In the genomic region with DNA sequence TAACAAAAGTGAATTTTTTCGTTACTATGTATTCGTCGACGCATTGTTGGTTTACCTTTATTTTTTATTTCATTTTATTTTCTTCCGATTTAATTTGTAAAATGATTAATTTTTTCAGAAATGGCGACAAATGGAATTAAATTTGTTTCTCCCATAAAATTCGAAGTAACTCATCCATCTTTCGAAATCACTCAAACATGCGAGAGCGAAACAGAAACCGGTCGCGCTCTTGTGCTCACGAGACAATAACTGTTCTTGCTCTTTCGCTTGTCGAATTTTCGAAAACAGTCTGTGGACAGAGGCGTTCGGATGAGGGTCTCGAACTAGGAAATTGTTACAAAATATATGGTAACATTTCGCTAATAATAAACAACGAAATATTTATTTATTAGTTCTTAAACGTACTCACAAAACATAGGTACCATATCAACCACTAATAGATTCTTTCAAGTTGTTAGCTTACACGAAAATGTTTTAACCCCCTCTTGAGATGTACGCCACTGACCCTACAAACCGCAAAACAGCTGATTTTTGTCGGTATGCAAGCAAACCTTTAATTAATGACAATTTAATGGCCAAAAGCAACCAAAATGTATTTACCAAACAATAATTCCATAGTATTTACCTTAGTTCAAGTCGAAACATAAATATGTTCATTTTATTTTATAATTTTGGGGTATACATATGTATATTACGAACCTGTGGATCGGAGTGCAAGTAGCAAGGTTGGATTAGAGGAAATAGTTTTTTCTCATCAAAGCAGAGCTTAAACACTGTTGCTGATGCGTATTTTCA, we compare ENCODE assay signal across 1 fruit fly cellular context.
TF ChIP-seq lines count a peak whose summit lies in the region.

No protein-coding gene starts in this region.

TF ChIP-seq in whole organism, embryonic, 481 proteins besides CTCF, POLR2A, EP300 and RAD21 (continued from another document and continues in another):
- TF ChIP-seq CG13123 (GFP tag; optimal IDR thresholded peaks at IDR 0.05; lab: Kevin White, UChicago) (peak; percentile 93), CG8089 (GFP tag; optimal IDR thresholded peaks at IDR 0.05; lab: Kevin White, UChicago) (peak; percentile 93), zf30C (GFP tag; optimal IDR thresholded peaks at IDR 0.05; lab: Kevin White, UChicago) (peak; percentile 53), bcd (GFP tag; optimal IDR thresholded peaks at IDR 0.05; lab: Kevin White, UChicago) (peak; percentile 97), HmgZ (tag; optimal IDR thresholded peaks at IDR 0.05; lab: Kevin White, UChicago) (peak; percentile 98), da (GFP tag; optimal IDR thresholded peaks at IDR 0.05; lab: Kevin White, UChicago) (peak; percentile 91), maf-S (GFP tag; optimal IDR thresholded peaks at IDR 0.05; lab: Kevin White, UChicago) (peak; percentile 96), CG10979 (tag; optimal IDR thresholded peaks at IDR 0.05; lab: Kevin White, UChicago) (peak; percentile 98), CG7987 (GFP tag; optimal IDR thresholded peaks at IDR 0.05; lab: Kevin White, UChicago) (peak; percentile 91), CG15601 (tag; optimal IDR thresholded peaks at IDR 0.05; lab: Kevin White, UChicago) (peak; percentile 96), CG3726 (GFP tag; IDR thresholded peaks at IDR 0.05; lab: Robert Waterston, UW) (peak; percentile 95), CG34224 (GFP tag; IDR thresholded peaks at IDR 0.05; lab: Robert Waterston, UW; ENCODE audit: partially characterized antibody) (peak; percentile 39; the same call in 1 of the 3 replicates), CG2202 (tag; optimal IDR thresholded peaks at IDR 0.05; lab: Kevin White, UChicago) (peak; percentile 97), Stat92E (GFP tag; optimal IDR thresholded peaks at IDR 0.05; lab: Kevin White, UChicago) (peak in 1 of 3 experiments; percentile 91), Sin3A (optimal IDR thresholded peaks at IDR 0.05; lab: Kevin White, UChicago) (no peak), CG6272 (GFP tag; IDR thresholded peaks at IDR 0.05; lab: Robert Waterston, UW) (peak; percentile 96), vfl (GFP tag; optimal IDR thresholded peaks at IDR 0.05; lab: Kevin White, UChicago) (peak; percentile 95), D19A (tag; optimal IDR thresholded peaks at IDR 0.05; lab: Kevin White, UChicago) (peak; percentile 95), CG1647 (GFP tag; optimal IDR thresholded peaks at IDR 0.05; lab: Kevin White, UChicago) (peak; percentile 95), CG10565 (GFP tag; optimal IDR thresholded peaks at IDR 0.05; lab: Kevin White, UChicago) (peak; percentile 80), CG11696 (GFP tag; IDR thresholded peaks at IDR 0.05; lab: Robert Waterston, UW) (peak; percentile 89), CG7786 (GFP tag; optimal IDR thresholded peaks at IDR 0.05; lab: Kevin White, UChicago) (peak; percentile 95), CG13624 (GFP tag; optimal IDR thresholded peaks at IDR 0.05; lab: Kevin White, UChicago) (peak; percentile 98), Ssrp (tag; optimal IDR thresholded peaks at IDR 0.05; lab: Kevin White, UChicago) (peak; percentile 97), ems (GFP tag; optimal IDR thresholded peaks at IDR 0.05; lab: Kevin White, UChicago) (peak; percentile 97), kni (GFP tag; optimal IDR thresholded peaks at IDR 0.05; lab: Kevin White, UChicago) (peak; percentile 94), btn (GFP tag; optimal IDR thresholded peaks at IDR 0.05; lab: Kevin White, UChicago) (peak; percentile 88), salm (tag; optimal IDR thresholded peaks at IDR 0.05; lab: Kevin White, UChicago) (peak; percentile 93), CG4730 (GFP tag; IDR thresholded peaks at IDR 0.05; lab: Robert Waterston, UW) (peak; percentile 95), Sox100B (GFP tag; optimal IDR thresholded peaks at IDR 0.05; lab: Kevin White, UChicago) (peak; percentile 95), Elba2 (GFP tag; optimal IDR thresholded peaks at IDR 0.05; lab: Kevin White, UChicago) (peak; percentile 85), row (GFP tag; IDR thresholded peaks at IDR 0.05; lab: Robert Waterston, UW) (peak; percentile 100), dimm (GFP tag; IDR thresholded peaks at IDR 0.05; lab: Robert Waterston, UW) (peak; percentile 81), run (tag; optimal IDR thresholded peaks at IDR 0.05; lab: Kevin White, UChicago) (peak; percentile 100), knrl (GFP tag; IDR thresholded peaks at IDR 0.05; lab: Robert Waterston, UW; ENCODE audit: partially characterized antibody) (no peak), Dll (GFP tag; IDR thresholded peaks at IDR 0.05; lab: Robert Waterston, UW; ENCODE audit: partially characterized antibody) (0 out of 4 replicates have a peak, but pooled peaks have one; percentile 35), CG4360 (GFP tag; IDR thresholded peaks at IDR 0.05; lab: Robert Waterston, UW) (peak; percentile 78), tup (GFP tag; optimal IDR thresholded peaks at IDR 0.05; lab: Kevin White, UChicago) (peak; percentile 91), CG5953 (GFP tag; IDR thresholded peaks at IDR 0.05; lab: Robert Waterston, UW) (peak; percentile 90), Camta (GFP tag; optimal IDR thresholded peaks at IDR 0.05; lab: Kevin White, UChicago) (peak; percentile 97), br (optimal IDR thresholded peaks at IDR 0.05; lab: Kevin White, UChicago) (no peak), rib (GFP tag; IDR thresholded peaks at IDR 0.05; lab: Robert Waterston, UW) (peak; percentile 95), B-H1 (GFP tag; IDR thresholded peaks at IDR 0.05; lab: Robert Waterston, UW) (peak; percentile 95), her (GFP tag; optimal IDR thresholded peaks at IDR 0.05; lab: Kevin White, UChicago) (peak; percentile 92), CG9817 (tag; optimal IDR thresholded peaks at IDR 0.05; lab: Kevin White, UChicago) (peak; percentile 99), hbn (GFP tag; IDR thresholded peaks at IDR 0.05; lab: Robert Waterston, UW; ENCODE audit: partially characterized antibody) (no peak), CG15479 (GFP tag; optimal IDR thresholded peaks at IDR 0.05; lab: Kevin White, UChicago) (peak; percentile 35), lola (GFP tag; optimal IDR thresholded peaks at IDR 0.05; lab: Kevin White, UChicago) (peak in 1 of 3 experiments; percentile 98), CG10543 (GFP tag; optimal IDR thresholded peaks at IDR 0.05; lab: Kevin White, UChicago) (peak; percentile 99), gt (GFP tag; IDR thresholded peaks at IDR 0.05; lab: Robert Waterston, UW) (peak; percentile 89), fru (optimal IDR thresholded peaks at IDR 0.05; lab: Kevin White, UChicago) (no peak), CG12104 (GFP tag; optimal IDR thresholded peaks at IDR 0.05; lab: Kevin White, UChicago) (peak; percentile 95), dati (GFP tag; IDR thresholded peaks at IDR 0.05; lab: Robert Waterston, UW) (peak; percentile 79), Blimp-1 (GFP tag; optimal IDR thresholded peaks at IDR 0.05; lab: Kevin White, UChicago) (peak; percentile 95), CG8765 (GFP tag; IDR thresholded peaks at IDR 0.05; lab: Robert Waterston, UW) (peak; percentile 96), CG10462 (GFP tag; optimal IDR thresholded peaks at IDR 0.05; lab: Kevin White, UChicago) (peak; percentile 97), seq (GFP tag; IDR thresholded peaks at IDR 0.05; lab: Robert Waterston, UW) (peak; percentile 98), CG2120 (GFP tag; optimal IDR thresholded peaks at IDR 0.05; lab: Kevin White, UChicago) (peak; percentile 98), nau (GFP tag; optimal IDR thresholded peaks at IDR 0.05; lab: Kevin White, UChicago) (peak; percentile 94), nom (GFP tag; optimal IDR thresholded peaks at IDR 0.05; lab: Kevin White, UChicago) (peak; percentile 92), HmgD (GFP tag; optimal IDR thresholded peaks at IDR 0.05; lab: Kevin White, UChicago) (peak; percentile 91), slp2 (GFP tag; optimal IDR thresholded peaks at IDR 0.05; lab: Kevin White, UChicago) (peak; percentile 96), gcm (GFP tag; optimal IDR thresholded peaks at IDR 0.05; lab: Kevin White, UChicago) (peak; percentile 97), CG2712 (tag; optimal IDR thresholded peaks at IDR 0.05; lab: Kevin White, UChicago) (peak; percentile 99), Doc3 (GFP tag; IDR thresholded peaks at IDR 0.05; lab: Robert Waterston, UW; ENCODE audit: partially characterized antibody) (no peak), GATAe (GFP tag; conservative IDR thresholded peaks at IDR 0.05; lab: Robert Waterston, UW) (peak; percentile 89), mirr (GFP tag; optimal IDR thresholded peaks at IDR 0.05; lab: Kevin White, UChicago) (peak; percentile 97), tio (GFP tag; optimal IDR thresholded peaks at IDR 0.05; lab: Kevin White, UChicago) (peak; percentile 96), Meics (GFP tag; optimal IDR thresholded peaks at IDR 0.05; lab: Kevin White, UChicago) (peak; percentile 97), chif (GFP tag; optimal IDR thresholded peaks at IDR 0.05; lab: Kevin White, UChicago) (peak; percentile 95 to 98), disco-r (GFP tag; optimal IDR thresholded peaks at IDR 0.05; lab: Kevin White, UChicago) (peak; percentile 95), vnd (GFP tag; IDR thresholded peaks at IDR 0.05; lab: Robert Waterston, UW; ENCODE audit: partially characterized antibody) (no peak), inv (GFP tag; IDR thresholded peaks at IDR 0.05; lab: Robert Waterston, UW; ENCODE audit: partially characterized antibody) (no peak), Six4 (GFP tag; optimal IDR thresholded peaks at IDR 0.05; lab: Kevin White, UChicago) (peak; percentile 97), ash1 (GFP tag; optimal IDR thresholded peaks at IDR 0.05; lab: Kevin White, UChicago) (peak; percentile 78), Deaf1 (tag; optimal IDR thresholded peaks at IDR 0.05; lab: Kevin White, UChicago) (peak; percentile 84), tin (GFP tag; optimal IDR thresholded peaks at IDR 0.05; lab: Kevin White, UChicago) (peak; percentile 97), CG7839 (tag; optimal IDR thresholded peaks at IDR 0.05; lab: Kevin White, UChicago) (peak; percentile 98), Dfd (GFP tag; optimal IDR thresholded peaks at IDR 0.05; lab: Kevin White, UChicago) (no peak), twi (tag; optimal IDR thresholded peaks at IDR 0.05; lab: Kevin White, UChicago) (peak; percentile 96), CG17912 (GFP tag; optimal IDR thresholded peaks at IDR 0.05; lab: Kevin White, UChicago) (peak; percentile 91), CG17802 (tag; optimal IDR thresholded peaks at IDR 0.05; lab: Kevin White, UChicago) (peak; percentile 85), CG7745 (tag; optimal IDR thresholded peaks at IDR 0.05; lab: Kevin White, UChicago) (peak; percentile 66), fd64A (GFP tag; optimal IDR thresholded peaks at IDR 0.05; lab: Kevin White, UChicago) (peak; percentile 93), insv (GFP tag; optimal IDR thresholded peaks at IDR 0.05; lab: Kevin White, UChicago) (peak; percentile 17 to 80), prd (optimal IDR thresholded peaks at IDR 0.05; lab: Kevin White, UChicago) (no peak), prd (GFP tag; IDR thresholded peaks at IDR 0.05; lab: Robert Waterston, UW) (peak; percentile 99), CG3407 (GFP tag; optimal IDR thresholded peaks at IDR 0.05; lab: Kevin White, UChicago) (peak; percentile 93), CoRest (tag; optimal IDR thresholded peaks at IDR 0.05; lab: Kevin White, UChicago) (peak; percentile 99), ap (GFP tag; IDR thresholded peaks at IDR 0.05; lab: Robert Waterston, UW) (peak; percentile 95), sug (tag; optimal IDR thresholded peaks at IDR 0.05; lab: Kevin White, UChicago) (peak; percentile 97), CG16779 (GFP tag; IDR thresholded peaks at IDR 0.05; lab: Robert Waterston, UW) (peak; percentile 95), crp (GFP tag; optimal IDR thresholded peaks at IDR 0.05; lab: Kevin White, UChicago) (peak; percentile 74 to 88), Mad (GFP tag; optimal IDR thresholded peaks at IDR 0.05; lab: Kevin White, UChicago) (peak; percentile 96), CG11093 (GFP tag; IDR thresholded peaks at IDR 0.05; lab: Robert Waterston, UW) (peak; percentile 94), gsb-n (tag; optimal IDR thresholded peaks at IDR 0.05; lab: Kevin White, UChicago) (peak; percentile 97), CG4424 (GFP tag; optimal IDR thresholded peaks at IDR 0.05; lab: Kevin White, UChicago) (peak; percentile 98), CG6683 (GFP tag; optimal IDR thresholded peaks at IDR 0.05; lab: Kevin White, UChicago) (peak; percentile 90), tx (GFP tag; optimal IDR thresholded peaks at IDR 0.05; lab: Kevin White, UChicago) (peak; percentile 95), CG6765 (GFP tag; optimal IDR thresholded peaks at IDR 0.05; lab: Kevin White, UChicago) (peak; percentile 95), CG11723 (GFP tag; optimal IDR thresholded peaks at IDR 0.05; lab: Kevin White, UChicago) (peak; percentile 94), odd (GFP tag; optimal IDR thresholded peaks at IDR 0.05; lab: Kevin White, UChicago) (peak; percentile 95), bigmax (GFP tag; optimal IDR thresholded peaks at IDR 0.05; lab: Kevin White, UChicago) (peak; percentile 55), kah (GFP tag; optimal IDR thresholded peaks at IDR 0.05; lab: Kevin White, UChicago) (peak; percentile 89), Med (GFP tag; lab: Kevin White, UChicago) (peak; percentile 100), ttk (GFP tag; IDR thresholded peaks at IDR 0.05; lab: Robert Waterston, UW) (peak; percentile 96), CG6791 (GFP tag; IDR thresholded peaks at IDR 0.05; lab: Robert Waterston, UW; ENCODE audit: partially characterized antibody) (no peak), CG33213 (GFP tag; optimal IDR thresholded peaks at IDR 0.05; lab: Kevin White, UChicago) (peak; percentile 95), pzg (GFP tag; optimal IDR thresholded peaks at IDR 0.05; lab: Kevin White, UChicago) (peak; percentile 16), CG10274 (GFP tag; optimal IDR thresholded peaks at IDR 0.05; lab: Kevin White, UChicago) (peak; percentile 90), sob (GFP tag; IDR thresholded peaks at IDR 0.05; lab: Robert Waterston, UW) (peak; percentile 98), CG14050 (GFP tag; IDR thresholded peaks at IDR 0.05; lab: Robert Waterston, UW) (peak; percentile 96), onecut (GFP tag; IDR thresholded peaks at IDR 0.05; lab: Robert Waterston, UW) (peak; percentile 93), CG3163 (GFP tag; optimal IDR thresholded peaks at IDR 0.05; lab: Kevin White, UChicago) (peak; percentile 88), YL-1 (GFP tag; optimal IDR thresholded peaks at IDR 0.05; lab: Kevin White, UChicago) (peak; percentile 92), Xrp1 (GFP tag; IDR thresholded peaks at IDR 0.05; lab: Robert Waterston, UW) (peak; percentile 98), CG15073 (GFP tag; optimal IDR thresholded peaks at IDR 0.05; lab: Kevin White, UChicago) (peak; percentile 81), ase (GFP tag; IDR thresholded peaks at IDR 0.05; lab: Robert Waterston, UW) (peak; percentile 95), dpn (GFP tag; optimal IDR thresholded peaks at IDR 0.05; lab: Kevin White, UChicago) (peak; percentile 97 to 98), yki (optimal IDR thresholded peaks at IDR 0.05; lab: Kevin White, UChicago) (peak; percentile 27)
